Fruit fly (Drosophila melanogaster) whole organism, embryonic: Measurements from ENCODE around the gene CG6005.

Source experiments
- Abd-B ChIP-seq: fragments of 200-800 bp; sonication (Bioruptor generic); optimal IDR thresholded peaks from 2 replicates; lab custom pipeline; 2018; ENCODE audit warnings: missing biosample characterization, mild to moderate bottlenecking, missing genetic modification characterization, moderate library complexity
- BEAF-32 ChIP-seq: fragments of 200-800 bp; sonication (Bioruptor generic); optimal IDR thresholded peaks from 3 replicates; lab custom pipeline; 2017; ENCODE audit warnings: missing biosample characterization, missing genetic modification characterization, mild to moderate bottlenecking, moderate library complexity, missing genetic modification reagents
- CG10321 ChIP-seq: fragments of 200-800 bp; sonication (Bioruptor generic); IDR thresholded peaks from 2 replicates; pipeline ENCODE4 v1.3.6; 2022; ENCODE audit warnings: missing biosample characterization, missing genetic modification characterization
- CG12219 ChIP-seq: fragments of 200-800 bp; sonication (Bioruptor generic); optimal IDR thresholded peaks from 3 replicates; lab custom pipeline; 2018; ENCODE audit warnings: missing biosample characterization, mild to moderate bottlenecking, missing genetic modification characterization
- CG12659 ChIP-seq: fragments of 200-800 bp; sonication (Bioruptor generic); optimal IDR thresholded peaks from 3 replicates; lab custom pipeline; 2017; ENCODE audit warnings: mild to moderate bottlenecking, missing biosample characterization, missing genetic modification reagents, missing genetic modification characterization
- CG12769 ChIP-seq: fragments of 200-800 bp; sonication (Bioruptor generic); optimal IDR thresholded peaks from 2 replicates; lab custom pipeline; 2019; ENCODE audit warnings: missing biosample characterization, mild to moderate bottlenecking, missing genetic modification characterization, moderate library complexity
- CG13424 ChIP-seq: fragments of 200-800 bp; sonication (Bioruptor generic); optimal IDR thresholded peaks from 2 replicates; lab custom pipeline; 2019; ENCODE audit warnings: missing biosample characterization, mild to moderate bottlenecking, missing genetic modification characterization, moderate library complexity
- CG14441 ChIP-seq: fragments of 200-800 bp; sonication (Bioruptor generic); IDR thresholded peaks from 2 replicates; pipeline ENCODE4 v1.3.6; 2022; ENCODE audit warnings: missing biosample characterization, missing genetic modification characterization
- CG14965 ChIP-seq: fragments of 200-800 bp; sonication (Bioruptor generic); optimal IDR thresholded peaks from 2 replicates; lab custom pipeline; 2016; ENCODE audit warnings: missing biosample characterization, missing genetic modification characterization, borderline replicate concordance
- CG1529 ChIP-seq: fragments of 200-800 bp; sonication (Bioruptor generic); optimal IDR thresholded peaks from 3 replicates; lab custom pipeline; 2018; ENCODE audit warnings: missing biosample characterization, missing genetic modification characterization
- CG1603 ChIP-seq: fragments of 200-800 bp; sonication (Bioruptor generic); optimal IDR thresholded peaks from 2 replicates; lab custom pipeline; 2019; ENCODE audit warnings: missing biosample characterization, mild to moderate bottlenecking, missing genetic modification characterization, moderate library complexity
- CG17328 ChIP-seq: fragments of 200-800 bp; sonication (Bioruptor generic); IDR thresholded peaks from 2 replicates; pipeline ENCODE4 v1.3.6; 2022; ENCODE audit warnings: missing biosample characterization, missing genetic modification characterization
- CG17568 ChIP-seq: fragments of 200-800 bp; sonication (Bioruptor generic); optimal IDR thresholded peaks from 2 replicates; lab custom pipeline; 2018; ENCODE audit warnings: missing biosample characterization, mild to moderate bottlenecking, missing genetic modification characterization, moderate library complexity
- CG2199 ChIP-seq: fragments of 200-800 bp; sonication (Bioruptor generic); IDR thresholded peaks from 3 replicates; pipeline ENCODE4 v1.3.6; 2022; ENCODE audit warnings: missing biosample characterization, missing genetic modification characterization
- CG30431 ChIP-seq: fragments of 200-800 bp; sonication (Bioruptor generic); optimal IDR thresholded peaks from 2 replicates; lab custom pipeline; 2017; ENCODE audit warnings: missing biosample characterization, missing genetic modification characterization
- CG3065 ChIP-seq: fragments of 200-800 bp; sonication (Bioruptor generic); optimal IDR thresholded peaks from 2 replicates; lab custom pipeline; 2016; ENCODE audit warnings: missing biosample characterization, missing genetic modification characterization
- CG3726 ChIP-seq: fragments of 200-800 bp; sonication (Bioruptor generic); IDR thresholded peaks from 3 replicates; pipeline ENCODE4, ENCODE4 v1.3.6; 2022; ENCODE audit warnings: missing biosample characterization, missing genetic modification characterization
- CG3838 ChIP-seq: fragments of 200-800 bp; sonication (Bioruptor generic); optimal IDR thresholded peaks from 3 replicates; lab custom pipeline; 2016; ENCODE audit warnings: missing biosample characterization, missing genetic modification characterization
- CG4854 ChIP-seq: fragments of 200-800 bp; sonication (Bioruptor generic); optimal IDR thresholded peaks from 2 replicates; lab custom pipeline; 2016; ENCODE audit warnings: missing biosample characterization, missing genetic modification characterization, inconsistent platforms
- CG6689 ChIP-seq: fragments of 200-800 bp; sonication (Bioruptor generic); IDR thresholded peaks from 2 replicates; pipeline ENCODE4 v1.3.6; 2022; ENCODE audit warnings: missing biosample characterization, missing genetic modification characterization
- CG6854 ChIP-seq: fragments of 200-800 bp; sonication (Bioruptor generic); optimal IDR thresholded peaks from 3 replicates; lab custom pipeline; 2017; ENCODE audit warnings: missing biosample characterization, mild to moderate bottlenecking, missing genetic modification characterization
- CG7271 ChIP-seq: fragments of 200-800 bp; sonication (Bioruptor generic); optimal IDR thresholded peaks from 2 replicates; lab custom pipeline; 2018; ENCODE audit warnings: missing biosample characterization, mild to moderate bottlenecking, missing genetic modification characterization, moderate library complexity
- CG9727 ChIP-seq: fragments of 200-800 bp; sonication (Bioruptor generic); optimal IDR thresholded peaks from 3 replicates; lab custom pipeline; 2017; ENCODE audit warnings: missing biosample characterization, mild to moderate bottlenecking, missing genetic modification characterization
- CG9876 ChIP-seq: fragments of 200-800 bp; sonication (Bioruptor generic); optimal IDR thresholded peaks from 2 replicates; lab custom pipeline; 2016; ENCODE audit warnings: missing biosample characterization, missing genetic modification characterization
- D19A ChIP-seq: fragments of 200-800 bp; optimal IDR thresholded peaks from 3 replicates; lab custom pipeline; 2019; ENCODE audit warnings: missing biosample characterization, mild to moderate bottlenecking, missing genetic modification characterization, moderate library complexity
- Doc2 ChIP-seq: fragments of 200-800 bp; sonication (Bioruptor generic); IDR thresholded peaks from 2 replicates; pipeline ENCODE4 v1.3.6; 2022; ENCODE audit warnings: missing biosample characterization, missing genetic modification characterization
- Eip74EF ChIP-seq, 2 experiments: fragments of 200-800 bp in 1 of 2; fragments of >200 bp in 1 of 2; sonication (Bioruptor generic) in 1 of 2; optimal IDR thresholded peaks; 2 replicates each; lab custom pipeline; 2017 to 2019; ENCODE audit warnings: missing biosample characterization in 2 of 2, missing genetic modification characterization in 2 of 2, mild to moderate bottlenecking in 1 of 2, moderate library complexity in 1 of 2
- H15 ChIP-seq: fragments of 200-800 bp; sonication (Bioruptor generic); IDR thresholded peaks from 3 replicates; pipeline ENCODE4 v1.3.6; 2022; ENCODE audit warnings: missing biosample characterization, missing genetic modification characterization
- HmgD ChIP-seq: fragments of 200-800 bp; sonication (Bioruptor generic); optimal IDR thresholded peaks from 3 replicates; lab custom pipeline; 2016; ENCODE audit warnings: missing biosample characterization, missing genetic modification characterization
- Hr51 ChIP-seq, 2 experiments: fragments of 200-800 bp; sonication (Bioruptor generic); optimal IDR thresholded peaks; 2 replicates in 1 of 2; 3 replicates in 1 of 2; lab custom pipeline; 2016 to 2018; ENCODE audit warnings: missing biosample characterization in 2 of 2, missing genetic modification characterization in 2 of 2, mild to moderate bottlenecking in 1 of 2, moderate library complexity in 1 of 2
- Kr ChIP-seq: fragments of 200-800 bp; sonication (Bioruptor generic); optimal IDR thresholded peaks from 2 replicates; lab custom pipeline; 2017; ENCODE audit warnings: missing biosample characterization, mild to moderate bottlenecking, missing genetic modification characterization
- Lim3 ChIP-seq: fragments of 200-800 bp; sonication (Bioruptor generic); IDR thresholded peaks from 2 replicates; pipeline ENCODE4 v1.3.6; 2022; ENCODE audit warnings: missing biosample characterization, missing genetic modification characterization
- Xbp1 ChIP-seq: fragments of 200-800 bp; sonication (Bioruptor generic); optimal IDR thresholded peaks from 3 replicates; lab custom pipeline; 2016; ENCODE audit warnings: missing biosample characterization, mild to moderate bottlenecking, missing genetic modification characterization
- Xrp1 ChIP-seq: fragments of 200-800 bp; sonication (Bioruptor generic); IDR thresholded peaks from 2 replicates; pipeline ENCODE4 v1.3.6; 2022; ENCODE audit warnings: missing biosample characterization, missing genetic modification characterization
- da ChIP-seq: fragments of 200-800 bp; sonication (Bioruptor generic); optimal IDR thresholded peaks from 2 replicates; lab custom pipeline; 2016; ENCODE audit warnings: missing biosample characterization, missing genetic modification characterization
- dpn ChIP-seq, 2 experiments: fragments of 200-800 bp; sonication (Bioruptor generic); optimal IDR thresholded peaks; 3 replicates each; lab custom pipeline; 2016; ENCODE audit warnings: missing biosample characterization in 2 of 2, missing genetic modification characterization in 2 of 2
- dysf ChIP-seq: fragments of 200-800 bp; sonication (Bioruptor generic); IDR thresholded peaks from 3 replicates; pipeline ENCODE4 v1.3.6; 2022; ENCODE audit warnings: missing biosample characterization, missing genetic modification characterization
- grn ChIP-seq: fragments of 200-800 bp; sonication (Bioruptor generic); optimal IDR thresholded peaks from 3 replicates; lab custom pipeline; 2017; ENCODE audit warnings: missing biosample characterization, missing genetic modification characterization
- hb ChIP-seq: fragments of 200-800 bp; sonication (Bioruptor generic); IDR thresholded peaks from 3 replicates; pipeline ENCODE4 v1.3.6; 2022; ENCODE audit warnings: missing biosample characterization, missing genetic modification characterization; ENCODE audit not compliant: partially characterized antibody
- klu ChIP-seq: fragments of 200-800 bp; sonication (Bioruptor generic); IDR thresholded peaks from 2 replicates; pipeline ENCODE4 v1.3.6; 2022; ENCODE audit warnings: missing biosample characterization, missing genetic modification characterization
- maf-S ChIP-seq: fragments of 200-800 bp; sonication (Bioruptor generic); optimal IDR thresholded peaks from 2 replicates; lab custom pipeline; 2016; ENCODE audit warnings: missing biosample characterization, missing genetic modification characterization
- mam ChIP-seq: fragments of 200-800 bp; sonication (Bioruptor generic); optimal IDR thresholded peaks from 3 replicates; lab custom pipeline; 2016; ENCODE audit warnings: missing biosample characterization, missing genetic modification characterization
- nmo ChIP-seq: fragments of 200-800 bp; sonication (Bioruptor generic); optimal IDR thresholded peaks from 2 replicates; lab custom pipeline; 2018; ENCODE audit warnings: missing biosample characterization, mild to moderate bottlenecking, missing genetic modification characterization, moderate library complexity
- org-1 ChIP-seq: fragments of 200-800 bp; sonication (Bioruptor generic); optimal IDR thresholded peaks from 2 replicates; lab custom pipeline; 2017; ENCODE audit warnings: missing biosample characterization, missing genetic modification characterization
- scrt ChIP-seq: fragments of 200-800 bp; sonication (Bioruptor generic); optimal IDR thresholded peaks from 2 replicates; lab custom pipeline; 2018; ENCODE audit warnings: missing biosample characterization, mild to moderate bottlenecking, missing genetic modification characterization, moderate library complexity
- sens ChIP-seq: fragments of 200-800 bp; sonication (Bioruptor generic); peaks from one replicate; lab custom pipeline; 2016; ENCODE audit warnings: missing biosample characterization, missing genetic modification characterization
- sens-2 ChIP-seq: fragments of 200-800 bp; sonication (Bioruptor generic); IDR thresholded peaks from 2 replicates; pipeline ENCODE4 v1.3.6; 2022; ENCODE audit warnings: missing biosample characterization, missing genetic modification characterization
- seq ChIP-seq: fragments of 200-800 bp; sonication (Bioruptor generic); IDR thresholded peaks from 2 replicates; pipeline ENCODE4 v1.3.6; 2022; ENCODE audit warnings: missing biosample characterization, missing genetic modification characterization
- unc-4 ChIP-seq: fragments of 200-800 bp; sonication (Bioruptor generic); IDR thresholded peaks from 2 replicates; pipeline ENCODE4 v1.3.6; 2022; ENCODE audit warnings: missing biosample characterization, missing genetic modification characterization; ENCODE audit not compliant: partially characterized antibody
- wdn ChIP-seq: fragments of 200-800 bp; sonication (Bioruptor generic); IDR thresholded peaks from 2 replicates; pipeline ENCODE4 v1.3.6; 2022; ENCODE audit warnings: missing biosample characterization, missing genetic modification characterization

Gene CG6005

dm6 chr3R:18983614-18984185, 40.1 kb downstream of the CG6005 start, which contains the start of the genes snRNP-U1-C and gukh (continued):
- TF ChIP-seq CG3838 (GFP tag; lab: Kevin White, UChicago) (peak; percentile 37), CG14441 (GFP tag; lab: Robert Waterston, UW) (peak; percentile 79), CG1529 (GFP tag; lab: Kevin White, UChicago) (peak; percentile 52), maf-S (GFP tag; lab: Kevin White, UChicago) (no peak), BEAF-32 (peak; percentile 79), CG6689 (GFP tag; lab: Robert Waterston, UW) (peak; percentile 72), wdn (GFP tag; lab: Robert Waterston, UW) (peak; percentile 85), CG7271 (tag; lab: Kevin White, UChicago) (peak; percentile 35), CG12769 (peak; percentile 91), CG17568 (peak; percentile 64), grn (GFP tag; lab: Kevin White, UChicago) (peak; percentile 25), CG6854 (GFP tag; lab: Kevin White, UChicago) (peak; percentile 18), CG9727 (GFP tag; lab: Kevin White, UChicago) (peak; percentile 76), Doc2 (GFP tag; lab: Robert Waterston, UW) (no peak), org-1 (GFP tag; lab: Kevin White, UChicago) (peak; percentile 42), CG30431 (GFP tag; lab: Kevin White, UChicago) (peak; percentile 46), CG3726 (GFP tag; lab: Robert Waterston, UW) (peak; percentile 63; the same call in 1 of the 3 replicates), CG4854 (GFP tag; lab: Kevin White, UChicago) (peak; percentile 25), nmo (GFP tag; lab: Kevin White, UChicago) (peak; percentile 79), D19A (tag; lab: Kevin White, UChicago) (peak; percentile 57), CG14965 (GFP tag; lab: Kevin White, UChicago) (no peak), CG2199 (GFP tag; lab: Robert Waterston, UW) (peak; percentile 69; the same call in 1 of the 3 replicates), Lim3 (GFP tag; lab: Robert Waterston, UW) (no peak), H15 (GFP tag; lab: Robert Waterston, UW) (peak; percentile 50; the same call in 1 of the 3 replicates), scrt (peak; percentile 53), HmgD (GFP tag; lab: Kevin White, UChicago) (peak; percentile 65), seq (peak; percentile 87), hb (GFP tag; lab: Robert Waterston, UW) (peak; percentile 33; the same call in 1 of the 3 replicates), CG17328 (GFP tag; lab: Robert Waterston, UW) (peak; percentile 89), CG9876 (GFP tag; lab: Kevin White, UChicago) (no peak), unc-4 (GFP tag; lab: Robert Waterston, UW) (peak; percentile 77), sens (GFP tag; lab: Kevin White, UChicago) (peak; percentile 58), sens-2 (GFP tag; lab: Robert Waterston, UW) (peak; percentile 84), CG10321 (GFP tag; lab: Robert Waterston, UW) (peak; percentile 25; the same call in 1 of the 2 replicates), dysf (GFP tag; lab: Robert Waterston, UW) (peak; percentile 84), mam (GFP tag; lab: Kevin White, UChicago) (peak; percentile 31), da (GFP tag; lab: Kevin White, UChicago) (no peak), CG13424 (peak; percentile 88), dpn (GFP tag; optimal IDR thresholded peaks at IDR 0.05; lab: Kevin White, UChicago) (peak; percentile 40 to 84), Eip74EF (GFP tag; optimal IDR thresholded peaks at IDR 0.05; lab: Kevin White, UChicago) (peak in 1 of 2 experiments; percentile 46), Kr (GFP tag; lab: Kevin White, UChicago) (no peak), CG12219 (GFP tag; lab: Kevin White, UChicago) (peak; percentile 61), Xbp1 (peak; percentile 87), CG3065 (GFP tag; lab: Kevin White, UChicago) (peak; percentile 79), klu (GFP tag; lab: Robert Waterston, UW) (peak; percentile 80), Abd-B (peak; percentile 70), CG12659 (peak; percentile 92), CG1603 (tag; lab: Kevin White, UChicago) (peak; percentile 90), Hr51 (GFP tag; optimal IDR thresholded peaks at IDR 0.05; lab: Kevin White, UChicago) (peak; percentile 31 to 86), Xrp1 (GFP tag; lab: Robert Waterston, UW) (peak; percentile 91)
